Comparison of ENCODE assay signal across 4 fruit fly cellular contexts in genomic region chr3L:7792775-7793174, dm6.
TF ChIP-seq lines count a peak whose summit lies in the region.

No protein-coding gene starts in this region.

- TF ChIP-seq CTCF in whole organism, embryonic (GFP tag; optimal IDR thresholded peaks at IDR 0.05; lab: Kevin White, UChicago) = no peak

TF ChIP-seq in whole organism, adult, 20 proteins besides CTCF, POLR2A, EP300 and RAD21:
- TF ChIP-seq cic (GFP tag; optimal IDR thresholded peaks at IDR 0.05; lab: Kevin White, UChicago) (peak; percentile 77), kay (GFP tag; lab: Kevin White, UChicago; ENCODE audit: borderline replicate concordance) (peak; percentile 56), CG7101 (tag; optimal IDR thresholded peaks at IDR 0.05; lab: Kevin White, UChicago) (no peak), Hr96 (GFP tag; optimal IDR thresholded peaks at IDR 0.05; lab: Kevin White, UChicago) (no peak)
TF ChIP-seq in whole organism, adult: peak in this region for 2.

TF ChIP-seq in whole organism, embryonic, 481 proteins besides CTCF, POLR2A, EP300 and RAD21:
- no peak for TF ChIP-seq Opbp (GFP tag; IDR thresholded peaks at IDR 0.05; lab: Robert Waterston, UW; ENCODE audit: partially characterized antibody)
- TF ChIP-seq CG34376 (GFP tag; optimal IDR thresholded peaks at IDR 0.05; lab: Kevin White, UChicago) = peak; percentile 10
- TF ChIP-seq mirr (GFP tag; optimal IDR thresholded peaks at IDR 0.05; lab: Kevin White, UChicago) = peak; percentile 8
- TF ChIP-seq CG3407 (GFP tag; optimal IDR thresholded peaks at IDR 0.05; lab: Kevin White, UChicago) = no peak
- TF ChIP-seq CG1603 (tag; optimal IDR thresholded peaks at IDR 0.05; lab: Kevin White, UChicago) = no peak
- no peak for TF ChIP-seq Ets97D (GFP tag; optimal IDR thresholded peaks at IDR 0.05; lab: Kevin White, UChicago)
- TF ChIP-seq Scr (GFP tag; IDR thresholded peaks at IDR 0.05; lab: Robert Waterston, UW; ENCODE audit: partially characterized antibody) = no peak
- no peak for TF ChIP-seq Bgb (GFP tag; IDR thresholded peaks at IDR 0.05; lab: Robert Waterston, UW; ENCODE audit: partially characterized antibody)
- TF ChIP-seq CG17186 (GFP tag; optimal IDR thresholded peaks at IDR 0.05; lab: Kevin White, UChicago) = no peak
- TF ChIP-seq Mad (GFP tag; optimal IDR thresholded peaks at IDR 0.05; lab: Kevin White, UChicago) = no peak
- no peak for TF ChIP-seq her (GFP tag; optimal IDR thresholded peaks at IDR 0.05; lab: Kevin White, UChicago)
- peak; percentile 20 for TF ChIP-seq exex (tag; optimal IDR thresholded peaks at IDR 0.05; lab: Kevin White, UChicago)

TF ChIP-seq in whole organism, prepupa, 60 proteins besides CTCF, POLR2A, EP300 and RAD21:
- no peak for TF ChIP-seq topi (GFP tag; optimal IDR thresholded peaks at IDR 0.05; lab: Kevin White, UChicago)
- TF ChIP-seq ss (GFP tag; optimal IDR thresholded peaks at IDR 0.05; lab: Kevin White, UChicago) = no peak
- peak; percentile 6 for TF ChIP-seq Eip93F (GFP tag; optimal IDR thresholded peaks at IDR 0.05; lab: Kevin White, UChicago)
- TF ChIP-seq svp (GFP tag; lab: Kevin White, UChicago) = peak; percentile 92
- no peak for TF ChIP-seq Hr38 (GFP tag; optimal IDR thresholded peaks at IDR 0.05; lab: Kevin White, UChicago)

TF ChIP-seq in whole organism, wandering third instar larva, 38 proteins besides CTCF, POLR2A, EP300 and RAD21:
- no peak for TF ChIP-seq foxo (GFP tag; optimal IDR thresholded peaks at IDR 0.05; lab: Kevin White, UChicago)
- peak; percentile 15 for TF ChIP-seq CrebA (GFP tag; optimal IDR thresholded peaks at IDR 0.05; lab: Kevin White, UChicago; ENCODE audit: borderline replicate concordance)
- TF ChIP-seq brk (GFP tag; optimal IDR thresholded peaks at IDR 0.05; lab: Kevin White, UChicago) = no peak
